Worm (Caenorhabditis elegans): ENCODE measurements around the gene F46C5.9.
A peak's percentile ranks its signal among the peaks of the same experiment; 100 is the strongest.

F46C5.9 gene

DNA sequence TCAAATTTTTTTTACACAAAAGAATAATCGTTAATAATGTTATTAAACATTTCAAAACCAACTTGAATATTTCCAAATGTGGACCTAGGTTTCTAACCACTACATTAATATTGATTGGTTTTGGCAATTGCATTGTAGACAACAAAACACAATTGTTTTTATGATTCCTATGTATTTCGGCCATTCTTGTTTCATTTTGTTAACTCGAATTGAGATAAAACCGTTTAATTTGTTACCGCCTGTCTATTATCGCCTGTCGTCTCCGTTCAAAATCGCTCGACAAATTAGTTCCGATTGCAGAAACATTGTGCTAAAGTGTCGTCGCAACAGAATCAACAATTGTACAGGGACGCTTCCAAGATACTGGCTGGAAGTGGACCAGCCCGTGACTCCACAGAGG lies 39.9 kb downstream of the F46C5.9 start, which contains the start of gene let-19:
TSS of gene let-19 (plus strand) at position 301 of the 400 bp plus-strand sequence.
- TF ChIP-seq attf-5 (GFP tag; optimal IDR thresholded peaks at IDR 0.05) (no peak), F52B5.7 (tag; optimal IDR thresholded peaks at IDR 0.05) (no peak), hrde-1 (tag; optimal IDR thresholded peaks at IDR 0.05; ENCODE audit: borderline replicate concordance) (no peak), sea-2 (GFP tag; IDR thresholded peaks at IDR 0.05) (no peak), ceh-100 (GFP tag; IDR thresholded peaks at IDR 0.05) (no peak), egrh-3 (GFP tag; IDR thresholded peaks at IDR 0.05) (no peak), B0035.1 (tag; optimal IDR thresholded peaks at IDR 0.05) (no peak), hlh-12 (tag; optimal IDR thresholded peaks at IDR 0.05) (no peak), ZK185.1 (tag; optimal IDR thresholded peaks at IDR 0.05; ENCODE audit: poor library complexity, severe bottlenecking) (no peak), lag-1 (GFP tag; IDR thresholded peaks at IDR 0.05) (no peak), F22D6.2 (tag; optimal IDR thresholded peaks at IDR 0.05) (no peak), zfh-2 (GFP tag; conservative IDR thresholded peaks at IDR 0.05) (no peak), lin-54 (GFP tag; optimal IDR thresholded peaks at IDR 0.05) (no peak), hsf-1 (GFP tag; IDR thresholded peaks at IDR 0.05) (no peak), T26A5.8 (tag; optimal IDR thresholded peaks at IDR 0.05) (no peak), ceh-58 (GFP tag; IDR thresholded peaks at IDR 0.05) (no peak), ama-1 (optimal IDR thresholded peaks at IDR 0.05) (no peak), ama-1 (GFP tag; optimal IDR thresholded peaks at IDR 0.05) (no peak)

- TF ChIP-seq madf-10 (tag; optimal IDR thresholded peaks at IDR 0.05) (peak; percentile 8), F23B12.7 (tag; optimal IDR thresholded peaks at IDR 0.05; ENCODE audit: insufficient read depth) (peak; percentile 32), B0261.1 (tag; optimal IDR thresholded peaks at IDR 0.05) (no peak), K12H6.12 (tag; optimal IDR thresholded peaks at IDR 0.05) (no peak), F57A8.1 (GFP tag; optimal IDR thresholded peaks at IDR 0.05) (no peak), lin-54 (GFP tag; optimal IDR thresholded peaks at IDR 0.05) (no peak), ccch-3 (GFP tag; optimal IDR thresholded peaks at IDR 0.05) (no peak), ztf-6 (GFP tag; IDR thresholded peaks at IDR 0.05) (no peak), attf-3 (GFP tag; conservative IDR thresholded peaks at IDR 0.05) (no peak), hmg-1.2 (GFP tag; IDR thresholded peaks at IDR 0.05) (peak; percentile 41; the same call in 1 of the 2 replicates), mcd-1 (GFP tag; IDR thresholded peaks at IDR 0.05) (no peak), hlh-12 (tag; optimal IDR thresholded peaks at IDR 0.05) (no peak), ets-4 (GFP tag; optimal IDR thresholded peaks at IDR 0.05) (no peak), Y67H2A.10 (GFP tag; conservative IDR thresholded peaks at IDR 0.05) (no peak), sdz-38 (tag; optimal IDR thresholded peaks at IDR 0.05) (no peak), him-1 (tag; optimal IDR thresholded peaks at IDR 0.05) (no peak), dox-1 (GFP tag; IDR thresholded peaks at IDR 0.05) (0 out of 2 replicates have a peak, but pooled peaks have one; percentile 29), zim-3 (tag; optimal IDR thresholded peaks at IDR 0.05) (no peak), snpc-1.3 (tag; optimal IDR thresholded peaks at IDR 0.05; ENCODE audit: insufficient read depth) (no peak), snpc-1.1 (tag; optimal IDR thresholded peaks at IDR 0.05; ENCODE audit: insufficient read depth) (no peak), mes-4 (tag; optimal IDR thresholded peaks at IDR 0.05) (no peak), ztf-28 (GFP tag; IDR thresholded peaks at IDR 0.05) (no peak), bed-1 (GFP tag; IDR thresholded peaks at IDR 0.05) (no peak)
These were observed 41.2 kb downstream of the F46C5.9 start for ce11 chrII:8769375-8769774.
